Worm (Caenorhabditis elegans): ENCODE measurements around the gene srr-7.

srr-7 gene

DNA sequence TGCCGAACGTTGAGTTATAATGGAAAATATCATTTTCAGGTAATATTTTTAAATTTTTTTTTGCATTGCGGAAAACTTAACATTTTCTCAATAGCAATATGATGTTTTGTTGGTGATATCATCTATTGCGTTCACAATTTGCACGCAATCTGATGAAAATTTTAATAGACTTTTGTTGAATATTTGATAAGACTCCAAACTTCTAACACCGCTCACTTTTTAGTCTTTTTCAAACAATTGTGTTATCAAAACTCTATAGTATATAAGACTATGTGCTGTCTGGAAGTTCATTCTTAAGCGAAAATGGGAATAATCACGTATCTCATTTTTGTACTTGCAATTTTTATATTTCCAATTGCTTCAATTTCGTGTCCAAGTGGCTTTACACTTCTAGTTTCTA is 47.4 kb downstream of the srr-7 start, which contains the start of gene clec-47:
TSS of gene clec-47 (plus strand) at position 301 of the 400 bp plus-strand sequence.
- no peak for TF ChIP-seq ztf-25 (GFP tag; IDR thresholded peaks at IDR 0.05)
- no peak for TF ChIP-seq lin-26 (GFP tag; IDR thresholded peaks at IDR 0.05)
- no peak for TF ChIP-seq madf-6 (GFP tag; IDR thresholded peaks at IDR 0.05)
- no peak for TF ChIP-seq T26A5.8 (tag; optimal IDR thresholded peaks at IDR 0.05)
- TF ChIP-seq madf-3 (GFP tag; IDR thresholded peaks at IDR 0.05), result no peak
- no peak for TF ChIP-seq D2030.7 (GFP tag; IDR thresholded peaks at IDR 0.05)
- TF ChIP-seq efl-1 (GFP tag; optimal IDR thresholded peaks at IDR 0.05), result no peak
- no peak for TF ChIP-seq nhr-90 (tag; optimal IDR thresholded peaks at IDR 0.05)
- TF ChIP-seq nfyb-1 (GFP tag; IDR thresholded peaks at IDR 0.05), result no peak
- TF ChIP-seq F57C9.4 (tag; optimal IDR thresholded peaks at IDR 0.05), result no peak
- no peak for TF ChIP-seq pbrm-1 (GFP tag; IDR thresholded peaks at IDR 0.05)
- TF ChIP-seq Y67H2A.10 (GFP tag; conservative IDR thresholded peaks at IDR 0.05), result no peak
- no peak for TF ChIP-seq Y95B8A.8 (GFP tag; IDR thresholded peaks at IDR 0.05)
- no peak for TF ChIP-seq F52B5.7 (tag; optimal IDR thresholded peaks at IDR 0.05)
- no peak for TF ChIP-seq zfh-2 (GFP tag; conservative IDR thresholded peaks at IDR 0.05)
- TF ChIP-seq chd-7 (tag; optimal IDR thresholded peaks at IDR 0.05), result no peak
- no peak for TF ChIP-seq ceh-58 (GFP tag; IDR thresholded peaks at IDR 0.05)
- TF ChIP-seq nhr-179 (tag; optimal IDR thresholded peaks at IDR 0.05), result no peak
- no peak for TF ChIP-seq pha-4 (tag; optimal IDR thresholded peaks at IDR 0.05)
- no peak for TF ChIP-seq B0261.1 (tag; optimal IDR thresholded peaks at IDR 0.05)

All from whole organism, young adult.